Fruit fly (Drosophila melanogaster) whole organism: ENCODE measurements around the gene dunk.

Experiments
- CG8478 ChIP-seq: fragments of >200 bp; optimal IDR thresholded peaks from 2 replicates; lab custom pipeline; 2018; ENCODE audit warnings: inconsistent platforms
- EcR ChIP-seq, 2 experiments: fragments of >200 bp; optimal IDR thresholded peaks; 2 replicates each; lab custom pipeline; 2017; ENCODE audit warnings: missing biosample characterization in 2 of 2, missing genetic modification characterization in 2 of 2, missing genetic modification reagents in 2 of 2
- pan ChIP-seq: fragments of >200 bp; optimal IDR thresholded peaks from 2 replicates; lab custom pipeline; 2017
- psq ChIP-seq: fragments of >200 bp; optimal IDR thresholded peaks from 2 replicates; lab custom pipeline; 2017

DNA sequence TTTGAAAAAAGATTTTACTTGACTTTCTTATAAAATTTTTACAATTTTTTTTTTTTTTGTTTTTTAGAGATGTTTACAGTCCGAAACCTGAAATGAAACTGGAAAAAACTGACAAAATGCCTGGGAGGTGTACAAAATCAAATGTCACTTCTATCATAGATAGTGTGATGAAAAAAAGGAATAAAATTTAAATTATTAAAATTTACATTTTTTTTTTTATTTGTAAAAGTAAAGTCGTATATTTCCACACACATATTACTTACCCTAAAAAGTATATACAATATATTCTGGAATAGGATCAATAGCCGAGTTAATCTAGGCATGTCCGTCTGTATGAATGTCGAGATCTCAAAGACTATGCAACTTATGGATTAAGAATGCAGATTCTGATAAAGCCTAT lies 46.0 kb upstream of the dunk start, which contains the start of gene CG15219:
- TF ChIP-seq pan (lab: Kevin White, UChicago), result no peak
- TF ChIP-seq psq (lab: Kevin White, UChicago), result no peak
- no peak for TF ChIP-seq CG8478 (lab: Kevin White, UChicago)
- TF ChIP-seq EcR (GFP tag; optimal IDR thresholded peaks at IDR 0.05; lab: Kevin White, UChicago), result no peak
